Fruit fly (Drosophila melanogaster) whole organism, embryonic: ENCODE measurements around the gene CG7276.
A peak's percentile ranks its signal among the peaks of the same experiment; 100 is the strongest.

Experiments used
- Hmx ChIP-seq: fragments of 200-800 bp; sonication (Bioruptor generic); optimal IDR thresholded peaks from 2 replicates; lab custom pipeline; 2016; ENCODE audit warnings: missing biosample characterization, missing genetic modification characterization
- inv ChIP-seq: fragments of 200-800 bp; sonication (Bioruptor generic); IDR thresholded peaks from 2 replicates; pipeline ENCODE4 v1.3.6; 2022; ENCODE audit warnings: missing biosample characterization, missing genetic modification characterization; ENCODE audit not compliant: partially characterized antibody
- pfk ChIP-seq: fragments of 200-800 bp; sonication (Bioruptor generic); optimal IDR thresholded peaks from 2 replicates; lab custom pipeline; 2018; ENCODE audit warnings: missing biosample characterization, mild to moderate bottlenecking, missing genetic modification characterization, moderate library complexity
- shn ChIP-seq: fragments of 200-800 bp; sonication (Bioruptor generic); optimal IDR thresholded peaks from 3 replicates; lab custom pipeline; 2016; ENCODE audit warnings: missing biosample characterization, missing genetic modification characterization

- TF ChIP-seq pfk (no peak), inv (no peak), Hmx (peak; percentile 49), shn (GFP tag; lab: Kevin White, UChicago) (peak; percentile 49)
Observed at dm6 chr3L:15537916-15538581, 40.0 kb downstream of the CG7276 start.
